Worm (Caenorhabditis elegans): ENCODE data around the gene skr-19.

- TF ChIP-seq dao-5 (tag; optimal IDR thresholded peaks at IDR 0.05) (no peak), W03F9.2 (tag; optimal IDR thresholded peaks at IDR 0.05) (no peak)
Observed at ce11 chrX:13232259-13232658, 7.8 kb upstream of the skr-19 start, which contains the start of gene bgnt-1.5.

Measured in whole organism, L4/young adult.